Worm (Caenorhabditis elegans): ENCODE measurements around the gene mtm-6.

Gene mtm-6

ce11 chrIII:13346785-13347184, at the start of gene mtm-6:
TSS of gene mtm-6 (plus strand) at chrIII:13347085.
- no peak for TF ChIP-seq lin-39 (tag; optimal IDR thresholded peaks at IDR 0.05)
- no peak for TF ChIP-seq peb-1 (tag; optimal IDR thresholded peaks at IDR 0.05)

ce11 chrIII:13298722-13299431, 48.0 kb upstream of the mtm-6 start, which contains the start of gene pgm-2:
TSS of gene pgm-2 (plus strand) at chrIII:13299378.
- TF ChIP-seq sma-3 (GFP tag; optimal IDR thresholded peaks at IDR 0.05) (peak; percentile 6), sma-9 (GFP tag; optimal IDR thresholded peaks at IDR 0.05) (no peak), sma-9 (tag; optimal IDR thresholded peaks at IDR 0.05) (no peak), peb-1 (tag; optimal IDR thresholded peaks at IDR 0.05) (no peak), ama-1 (optimal IDR thresholded peaks at IDR 0.05) (no peak), nhr-25 (tag; optimal IDR thresholded peaks at IDR 0.05) (peak; percentile 16), ceh-16 (tag; optimal IDR thresholded peaks at IDR 0.05) (peak; percentile 27), fos-1 (tag; optimal IDR thresholded peaks at IDR 0.05) (peak; percentile 62)

- TF ChIP-seq fos-1 (tag; optimal IDR thresholded peaks at IDR 0.05), result no peak
- no peak for TF ChIP-seq ztf-11 (tag; optimal IDR thresholded peaks at IDR 0.05)
- no peak for TF ChIP-seq gmeb-1 (tag; optimal IDR thresholded peaks at IDR 0.05)
- no peak for TF ChIP-seq lin-13 (GFP tag; optimal IDR thresholded peaks at IDR 0.05)
- no peak for TF ChIP-seq unc-39 (tag; optimal IDR thresholded peaks at IDR 0.05)
- TF ChIP-seq lsy-2 (tag; optimal IDR thresholded peaks at IDR 0.05), result no peak
- no peak for TF ChIP-seq lin-39 (tag; optimal IDR thresholded peaks at IDR 0.05)
- TF ChIP-seq nhr-6 (tag; optimal IDR thresholded peaks at IDR 0.05), result no peak
- no peak for TF ChIP-seq ZK546.5 (tag; optimal IDR thresholded peaks at IDR 0.05)
- no peak for TF ChIP-seq lin-11 (tag; optimal IDR thresholded peaks at IDR 0.05)
- TF ChIP-seq snpc-4 (tag; optimal IDR thresholded peaks at IDR 0.05), result no peak
- TF ChIP-seq mab-5 (tag; optimal IDR thresholded peaks at IDR 0.05), result no peak
Measured at ce11 chrIII:13301983-13302382, 44.9 kb upstream of the mtm-6 start.

- TF ChIP-seq nhr-11 (tag; optimal IDR thresholded peaks at IDR 0.05) (no peak), Y55F3AM.14 (GFP tag; optimal IDR thresholded peaks at IDR 0.05) (no peak), nhr-6 (tag; optimal IDR thresholded peaks at IDR 0.05) (no peak), ztf-11 (tag; optimal IDR thresholded peaks at IDR 0.05) (no peak), sem-4 (tag; optimal IDR thresholded peaks at IDR 0.05) (no peak), nhr-10 (tag; optimal IDR thresholded peaks at IDR 0.05) (no peak), dmd-4 (tag; optimal IDR thresholded peaks at IDR 0.05) (no peak), elt-1 (tag; optimal IDR thresholded peaks at IDR 0.05) (no peak), ZK546.5 (tag; optimal IDR thresholded peaks at IDR 0.05) (no peak), nhr-77 (tag; optimal IDR thresholded peaks at IDR 0.05) (no peak), sma-3 (GFP tag; optimal IDR thresholded peaks at IDR 0.05) (no peak), mdl-1 (tag; optimal IDR thresholded peaks at IDR 0.05) (no peak), unc-55 (GFP tag; optimal IDR thresholded peaks at IDR 0.05) (no peak), fos-1 (tag; optimal IDR thresholded peaks at IDR 0.05) (no peak), alr-1 (tag; optimal IDR thresholded peaks at IDR 0.05) (no peak), skn-1 (tag; optimal IDR thresholded peaks at IDR 0.05) (no peak), ama-1 (optimal IDR thresholded peaks at IDR 0.05) (no peak), lin-11 (tag; optimal IDR thresholded peaks at IDR 0.05) (no peak), snpc-4 (tag; optimal IDR thresholded peaks at IDR 0.05) (no peak), F13H6.1 (tag; optimal IDR thresholded peaks at IDR 0.05) (no peak)
Measured at ce11 chrIII:13302578-13302977, 44.3 kb upstream of the mtm-6 start.

ce11 chrIII:13305537-13305936, 41.3 kb upstream of the mtm-6 start:
- TF ChIP-seq nhr-25 (tag; optimal IDR thresholded peaks at IDR 0.05), result no peak

ce11 chrIII:13307107-13307506, 39.8 kb upstream of the mtm-6 start, which contains the start of the genes klp-19 and slc-36.1:
TSS of gene klp-19 (minus strand) at chrIII:13307259.
TSS of gene slc-36.1 (plus strand) at chrIII:13307502.
- TF ChIP-seq mbf-1 (tag; optimal IDR thresholded peaks at IDR 0.05), result no peak
- peak; percentile 70 for TF ChIP-seq unc-55 (GFP tag; optimal IDR thresholded peaks at IDR 0.05)
- no peak for TF ChIP-seq lin-39 (tag; optimal IDR thresholded peaks at IDR 0.05)
- TF ChIP-seq snpc-4 (tag; optimal IDR thresholded peaks at IDR 0.05), result no peak
- no peak for TF ChIP-seq ztf-1 (GFP tag; conservative IDR thresholded peaks at IDR 0.05)
- TF ChIP-seq aly-2 (tag; optimal IDR thresholded peaks at IDR 0.05), result no peak
- no peak for TF ChIP-seq zag-1 (tag; optimal IDR thresholded peaks at IDR 0.05)
- no peak for TF ChIP-seq mdl-1 (tag; optimal IDR thresholded peaks at IDR 0.05)
- no peak for TF ChIP-seq unc-39 (tag; optimal IDR thresholded peaks at IDR 0.05)
- peak; percentile 13 for TF ChIP-seq nhr-25 (tag; optimal IDR thresholded peaks at IDR 0.05)
- TF ChIP-seq ceh-82 (tag; optimal IDR thresholded peaks at IDR 0.05), result no peak
- TF ChIP-seq egl-27 (tag; optimal IDR thresholded peaks at IDR 0.05), result no peak
- no peak for TF ChIP-seq nhr-6 (tag; optimal IDR thresholded peaks at IDR 0.05)
- TF ChIP-seq Y55F3AM.14 (GFP tag; optimal IDR thresholded peaks at IDR 0.05), result no peak
- no peak for TF ChIP-seq ceh-16 (tag; optimal IDR thresholded peaks at IDR 0.05)
- no peak for TF ChIP-seq blmp-1 (tag; optimal IDR thresholded peaks at IDR 0.05; ENCODE audit: insufficient read depth)
- TF ChIP-seq lin-11 (tag; optimal IDR thresholded peaks at IDR 0.05), result no peak
- TF ChIP-seq elt-1 (tag; optimal IDR thresholded peaks at IDR 0.05), result no peak
- TF ChIP-seq crh-2 (tag; optimal IDR thresholded peaks at IDR 0.05), result peak; percentile 19
- no peak for TF ChIP-seq lin-13 (GFP tag; optimal IDR thresholded peaks at IDR 0.05)
- TF ChIP-seq gmeb-1 (tag; optimal IDR thresholded peaks at IDR 0.05), result peak; percentile 62
- no peak for TF ChIP-seq sma-9 (GFP tag; optimal IDR thresholded peaks at IDR 0.05)
- no peak for TF ChIP-seq sma-9 (tag; optimal IDR thresholded peaks at IDR 0.05)
- TF ChIP-seq nhr-237 (tag; optimal IDR thresholded peaks at IDR 0.05), result no peak
- no peak for TF ChIP-seq F13H6.1 (tag; optimal IDR thresholded peaks at IDR 0.05)
- TF ChIP-seq unc-62 (GFP tag; optimal IDR thresholded peaks at IDR 0.05), result no peak
